Fruit fly (Drosophila melanogaster) whole organism, embryonic: ENCODE measurements around the gene CG7889.

Source experiments
- Atf-2 ChIP-seq: fragments of 200-800 bp; sonication (Bioruptor generic); optimal IDR thresholded peaks from 2 replicates; lab custom pipeline; 2016; ENCODE audit warnings: missing biosample characterization, missing genetic modification characterization
- Bdp1 ChIP-seq: fragments of 200-800 bp; sonication (Bioruptor generic); optimal IDR thresholded peaks from 3 replicates; lab custom pipeline; 2016; ENCODE audit warnings: missing biosample characterization, missing genetic modification characterization
- CG10147 ChIP-seq: fragments of 200-800 bp; sonication (Bioruptor generic); optimal IDR thresholded peaks from 2 replicates; lab custom pipeline; 2019; ENCODE audit warnings: missing biosample characterization, mild to moderate bottlenecking, missing genetic modification characterization, moderate library complexity
- CG10321 ChIP-seq: fragments of 200-800 bp; sonication (Bioruptor generic); IDR thresholded peaks from 2 replicates; pipeline ENCODE4 v1.3.6; 2022; ENCODE audit warnings: missing biosample characterization, missing genetic modification characterization
- CG10979 ChIP-seq: fragments of 200-800 bp; sonication (Bioruptor generic); optimal IDR thresholded peaks from 2 replicates; lab custom pipeline; 2018; ENCODE audit warnings: missing biosample characterization, mild to moderate bottlenecking, missing genetic modification characterization, moderate library complexity
- CG11247 ChIP-seq: fragments of 200-800 bp; sonication (Bioruptor generic); IDR thresholded peaks from 2 replicates; pipeline ENCODE4 v1.3.6; 2022; ENCODE audit warnings: missing biosample characterization, missing genetic modification characterization
- CG11504 ChIP-seq: fragments of 200-800 bp; sonication (Bioruptor generic); optimal IDR thresholded peaks from 3 replicates; lab custom pipeline; 2019; ENCODE audit warnings: missing biosample characterization, mild to moderate bottlenecking, missing genetic modification characterization, moderate library complexity
- CG12299 ChIP-seq: fragments of 200-800 bp; sonication (Bioruptor generic); optimal IDR thresholded peaks from 2 replicates; lab custom pipeline; 2018; ENCODE audit warnings: missing biosample characterization, mild to moderate bottlenecking, missing genetic modification characterization
- CG14860 ChIP-seq: fragments of 200-800 bp; sonication (Bioruptor generic); IDR thresholded peaks from 3 replicates; pipeline ENCODE4 v1.3.6; 2022; ENCODE audit warnings: missing biosample characterization, missing genetic modification characterization; ENCODE audit not compliant: partially characterized antibody
- CG1529 ChIP-seq: fragments of 200-800 bp; sonication (Bioruptor generic); optimal IDR thresholded peaks from 3 replicates; lab custom pipeline; 2018; ENCODE audit warnings: missing biosample characterization, missing genetic modification characterization
- CG15696 ChIP-seq: fragments of 200-800 bp; sonication (Bioruptor generic); optimal IDR thresholded peaks from 2 replicates; lab custom pipeline; 2019; ENCODE audit warnings: missing biosample characterization, mild to moderate bottlenecking, missing genetic modification characterization, moderate library complexity
- CG18476 ChIP-seq: fragments of 200-800 bp; sonication (Bioruptor generic); optimal IDR thresholded peaks from 2 replicates; lab custom pipeline; 2016; ENCODE audit warnings: missing biosample characterization, mild to moderate bottlenecking, missing genetic modification characterization
- CG2120 ChIP-seq: fragments of 200-800 bp; sonication (Bioruptor generic); optimal IDR thresholded peaks from 3 replicates; lab custom pipeline; 2016; ENCODE audit warnings: missing biosample characterization, missing genetic modification characterization
- CG32532 ChIP-seq: fragments of 200-800 bp; sonication (Bioruptor generic); IDR thresholded peaks from 2 replicates; pipeline ENCODE4 v1.3.6; 2022; ENCODE audit warnings: missing biosample characterization, missing genetic modification characterization
- CG9609 ChIP-seq: fragments of 200-800 bp; sonication (Bioruptor generic); optimal IDR thresholded peaks from 3 replicates; lab custom pipeline; 2016; ENCODE audit warnings: missing biosample characterization, missing genetic modification characterization
- D19A ChIP-seq: fragments of 200-800 bp; optimal IDR thresholded peaks from 3 replicates; lab custom pipeline; 2019; ENCODE audit warnings: missing biosample characterization, mild to moderate bottlenecking, missing genetic modification characterization, moderate library complexity
- Deaf1 ChIP-seq: fragments of 200-800 bp; optimal IDR thresholded peaks from 3 replicates; lab custom pipeline; 2019; ENCODE audit warnings: missing biosample characterization, mild to moderate bottlenecking, missing genetic modification characterization, moderate library complexity
- Dip2 ChIP-seq: fragments of 200-800 bp; sonication (Bioruptor generic); IDR thresholded peaks from 2 replicates; pipeline ENCODE4 v1.3.6; 2022; ENCODE audit warnings: missing biosample characterization, missing genetic modification characterization
- Dp ChIP-seq: fragments of 200-800 bp; sonication (Bioruptor generic); optimal IDR thresholded peaks from 2 replicates; lab custom pipeline; 2018; ENCODE audit warnings: missing biosample characterization, mild to moderate bottlenecking, missing genetic modification characterization, moderate library complexity
- E2f1 ChIP-seq: fragments of 200-800 bp; sonication (Bioruptor generic); IDR thresholded peaks from 2 replicates; pipeline ENCODE4 v1.3.6; 2022; ENCODE audit warnings: missing biosample characterization, missing genetic modification characterization
- HmgD ChIP-seq: fragments of 200-800 bp; sonication (Bioruptor generic); optimal IDR thresholded peaks from 3 replicates; lab custom pipeline; 2016; ENCODE audit warnings: missing biosample characterization, missing genetic modification characterization
- Med ChIP-seq: fragments of 200-800 bp; sonication (Bioruptor generic); peaks from one replicate; lab custom pipeline; 2016; ENCODE audit warnings: missing biosample characterization, missing genetic modification characterization, mild to moderate bottlenecking, inconsistent platforms, moderate library complexity
- Myb ChIP-seq: fragments of 200-800 bp; sonication (Bioruptor generic); optimal IDR thresholded peaks from 2 replicates; lab custom pipeline; 2016; ENCODE audit warnings: missing biosample characterization, missing genetic modification characterization
- Stat92E ChIP-seq, 3 experiments: fragments of >200 bp in 2 of 3; fragments of 200-800 bp in 1 of 3; sonication (Bioruptor generic) in 1 of 3; optimal IDR thresholded peaks; 2 replicates each; lab custom pipeline; 2017 to 2019; ENCODE audit warnings: missing biosample characterization in 3 of 3, missing genetic modification characterization in 3 of 3, mild to moderate bottlenecking in 1 of 3, moderate library complexity in 1 of 3
- Usf ChIP-seq: fragments of 200-800 bp; sonication (Bioruptor generic); optimal IDR thresholded peaks from 2 replicates; lab custom pipeline; 2017; ENCODE audit warnings: missing genotype, missing biosample characterization, missing genetic modification characterization
- ac ChIP-seq: fragments of 200-800 bp; sonication (Bioruptor generic); optimal IDR thresholded peaks from 3 replicates; lab custom pipeline; 2017; ENCODE audit warnings: missing biosample characterization, mild to moderate bottlenecking, missing genetic modification characterization
- ato ChIP-seq: fragments of 200-800 bp; sonication (Bioruptor generic); IDR thresholded peaks from 2 replicates; pipeline ENCODE4 v1.3.6; 2022; ENCODE audit warnings: missing biosample characterization, missing genetic modification characterization; ENCODE audit not compliant: partially characterized antibody
- bab2 ChIP-seq: fragments of 200-800 bp; sonication (Bioruptor generic); optimal IDR thresholded peaks from 2 replicates; lab custom pipeline; 2016; ENCODE audit warnings: missing biosample characterization, missing genetic modification characterization
- bbx ChIP-seq: fragments of 200-800 bp; sonication (Bioruptor generic); IDR thresholded peaks from 2 replicates; pipeline ENCODE4 v1.3.6; 2022; ENCODE audit warnings: missing biosample characterization, missing genetic modification characterization; ENCODE audit not compliant: partially characterized antibody
- caup ChIP-seq: fragments of 200-800 bp; sonication (Bioruptor generic); optimal IDR thresholded peaks from 3 replicates; lab custom pipeline; 2017; ENCODE audit warnings: missing biosample characterization, mild to moderate bottlenecking, missing genetic modification characterization, moderate library complexity; ENCODE audit not compliant: severe bottlenecking
- dpn ChIP-seq, 2 experiments: fragments of 200-800 bp; sonication (Bioruptor generic); optimal IDR thresholded peaks; 3 replicates each; lab custom pipeline; 2016; ENCODE audit warnings: missing biosample characterization in 2 of 2, missing genetic modification characterization in 2 of 2
- ftz-f1 ChIP-seq: fragments of 200-800 bp; sonication (Bioruptor generic); optimal IDR thresholded peaks from 2 replicates; lab custom pipeline; 2016; ENCODE audit warnings: missing biosample characterization, missing genetic modification characterization
- insv ChIP-seq, 2 experiments: fragments of 200-800 bp; sonication (Bioruptor generic); optimal IDR thresholded peaks; 3 replicates each; lab custom pipeline; 2016 to 2018; ENCODE audit warnings: missing biosample characterization in 2 of 2, missing genetic modification characterization in 2 of 2
- lab ChIP-seq: fragments of 200-800 bp; sonication (Bioruptor generic); optimal IDR thresholded peaks from 3 replicates; lab custom pipeline; 2017; ENCODE audit warnings: missing biosample characterization, missing genetic modification characterization, mild to moderate bottlenecking, moderate library complexity, missing genetic modification reagents
- lola ChIP-seq, 3 experiments: fragments of >200 bp in 2 of 3; fragments of 200-800 bp in 1 of 3; sonication (Bioruptor generic) in 1 of 3; optimal IDR thresholded peaks; 2 replicates each; lab custom pipeline; 2017 to 2019; ENCODE audit warnings: missing biosample characterization in 3 of 3, missing genetic modification characterization in 3 of 3, mild to moderate bottlenecking in 1 of 3, moderate library complexity in 1 of 3
- luna ChIP-seq: fragments of 200-800 bp; sonication (Bioruptor generic); optimal IDR thresholded peaks from 2 replicates; lab custom pipeline; 2016; ENCODE audit warnings: missing biosample characterization, missing genetic modification characterization
- nau ChIP-seq: fragments of 200-800 bp; sonication (Bioruptor generic); optimal IDR thresholded peaks from 3 replicates; lab custom pipeline; 2017; ENCODE audit warnings: missing biosample characterization, mild to moderate bottlenecking, missing genetic modification characterization, missing genetic modification reagents
- pb ChIP-seq: fragments of 200-800 bp; sonication (Bioruptor generic); optimal IDR thresholded peaks from 3 replicates; lab custom pipeline; 2016; ENCODE audit warnings: missing biosample characterization, missing genetic modification characterization
- psq ChIP-seq: fragments of 200-800 bp; sonication (Bioruptor generic); optimal IDR thresholded peaks from 2 replicates; lab custom pipeline; 2017; ENCODE audit warnings: missing biosample characterization, missing genetic modification characterization
- ranshi ChIP-seq: fragments of 200-800 bp; sonication (Bioruptor generic); IDR thresholded peaks from 2 replicates; pipeline ENCODE4 v1.3.6; 2022; ENCODE audit warnings: missing biosample characterization, missing genetic modification characterization
- sens ChIP-seq: fragments of 200-800 bp; sonication (Bioruptor generic); peaks from one replicate; lab custom pipeline; 2016; ENCODE audit warnings: missing biosample characterization, missing genetic modification characterization
- sima ChIP-seq: fragments of 200-800 bp; sonication (Bioruptor generic); optimal IDR thresholded peaks from 2 replicates; lab custom pipeline; 2016; ENCODE audit warnings: missing biosample characterization, missing genetic modification characterization
- sisA ChIP-seq: fragments of 200-800 bp; sonication (Bioruptor generic); IDR thresholded peaks from 2 replicates; pipeline ENCODE4 v1.3.6; 2022; ENCODE audit warnings: missing biosample characterization, missing genetic modification characterization
- sob ChIP-seq: fragments of 200-800 bp; sonication (Bioruptor generic); IDR thresholded peaks from 2 replicates; pipeline ENCODE4 v1.3.6; 2022; ENCODE audit warnings: missing biosample characterization, missing genetic modification characterization
- ssp ChIP-seq: fragments of 200-800 bp; sonication (Bioruptor generic); IDR thresholded peaks from 2 replicates; pipeline ENCODE4 v1.3.6; 2022; ENCODE audit warnings: missing biosample characterization, missing genetic modification characterization
- stwl ChIP-seq: fragments of 200-800 bp; sonication (Bioruptor generic); optimal IDR thresholded peaks from 3 replicates; lab custom pipeline; 2018; ENCODE audit warnings: missing biosample characterization, mild to moderate bottlenecking, missing genetic modification characterization, moderate library complexity
- tx ChIP-seq: fragments of 200-800 bp; sonication (Bioruptor generic); optimal IDR thresholded peaks from 2 replicates; lab custom pipeline; 2016; ENCODE audit warnings: missing biosample characterization, missing genetic modification characterization
- wdn ChIP-seq: fragments of 200-800 bp; sonication (Bioruptor generic); IDR thresholded peaks from 2 replicates; pipeline ENCODE4 v1.3.6; 2022; ENCODE audit warnings: missing biosample characterization, missing genetic modification characterization

Gene CG7889

DNA sequence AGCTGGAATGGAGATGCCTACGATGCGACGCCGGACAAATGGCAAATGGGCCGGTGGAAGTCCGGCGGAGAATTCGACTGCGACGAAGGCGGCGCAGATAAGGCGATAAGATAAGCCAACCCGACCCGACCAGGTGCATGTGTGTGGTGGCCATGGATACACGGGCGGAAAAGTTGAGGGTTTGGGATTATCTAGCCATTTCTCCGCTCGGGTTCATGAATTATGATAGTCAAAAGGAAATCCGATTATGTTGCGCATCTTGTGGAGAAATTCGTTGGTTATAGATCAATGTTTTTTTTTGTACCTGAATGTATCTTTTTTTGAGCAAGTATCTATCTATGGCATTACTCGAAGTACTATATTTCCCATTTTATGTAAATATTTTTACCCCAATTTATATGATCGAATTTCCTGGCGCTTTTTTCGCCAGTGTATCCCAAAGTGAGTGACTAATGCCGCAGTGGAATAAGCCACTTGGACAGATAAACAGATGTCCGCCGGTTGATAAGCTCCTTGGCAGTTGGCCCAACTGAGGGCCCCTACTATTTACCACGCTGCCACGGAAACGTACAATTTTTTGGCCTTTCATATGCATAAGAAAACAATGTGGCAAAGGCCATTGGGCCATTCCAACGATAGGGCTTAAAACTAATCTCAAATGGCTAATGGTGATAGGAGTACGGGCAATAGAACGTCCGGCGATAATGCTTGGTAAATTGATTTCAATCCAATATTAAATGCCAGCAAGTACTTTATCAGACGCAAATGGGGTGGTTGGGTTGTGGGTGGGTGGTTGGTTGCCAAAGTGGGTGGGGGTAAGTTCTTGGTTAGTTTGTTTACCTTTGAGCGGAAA, 4.0 kb downstream of the CG7889 start, which contains the start of gene CG7992 (continued):
- no peak for TF ChIP-seq wdn (GFP tag; lab: Robert Waterston, UW)
- TF ChIP-seq Stat92E (GFP tag; optimal IDR thresholded peaks at IDR 0.05; lab: Kevin White, UChicago): no peak
- 0 out of 2 replicates have a peak, but pooled peaks have one; percentile 37 for TF ChIP-seq sisA
- no peak for TF ChIP-seq stwl (tag; lab: Kevin White, UChicago)
- TF ChIP-seq bbx (GFP tag; lab: Robert Waterston, UW): no peak
- TF ChIP-seq CG10147: no peak
- TF ChIP-seq CG14860 (GFP tag; lab: Robert Waterston, UW): no peak
- TF ChIP-seq CG15696 (tag; lab: Kevin White, UChicago): no peak
- TF ChIP-seq nau (GFP tag; lab: Kevin White, UChicago): no peak
- TF ChIP-seq ato (GFP tag; lab: Robert Waterston, UW): no peak
- TF ChIP-seq luna (GFP tag; lab: Kevin White, UChicago): no peak
- TF ChIP-seq pb: peak; percentile 35
- TF ChIP-seq lab (GFP tag; lab: Kevin White, UChicago): peak; percentile 77
- TF ChIP-seq E2f1 (GFP tag; lab: Robert Waterston, UW): 0 out of 2 replicates have a peak, but pooled peaks have one; percentile 27
- TF ChIP-seq bab2 (GFP tag; lab: Kevin White, UChicago): peak; percentile 55
- TF ChIP-seq insv (GFP tag; optimal IDR thresholded peaks at IDR 0.05; lab: Kevin White, UChicago): no peak
- peak; percentile 6 for TF ChIP-seq ftz-f1 (GFP tag; lab: Kevin White, UChicago)
- TF ChIP-seq CG32532 (GFP tag; lab: Robert Waterston, UW): peak; percentile 18; the same call in 1 of the 2 replicates
- peak; percentile 89 for TF ChIP-seq sens (GFP tag; lab: Kevin White, UChicago)
- peak; percentile 33 for TF ChIP-seq caup
- TF ChIP-seq CG2120 (GFP tag; lab: Kevin White, UChicago): peak; percentile 86
- no peak for TF ChIP-seq ac (GFP tag; lab: Kevin White, UChicago)
- peak; percentile 87 for TF ChIP-seq Med (GFP tag; lab: Kevin White, UChicago)
- TF ChIP-seq CG11504 (tag; lab: Kevin White, UChicago): peak; percentile 69
- peak; percentile 10 for TF ChIP-seq Usf (GFP tag; lab: Kevin White, UChicago)
- no peak for TF ChIP-seq HmgD
- peak in 1 of 3 experiments; percentile 20 for TF ChIP-seq lola (GFP tag; optimal IDR thresholded peaks at IDR 0.05; lab: Kevin White, UChicago)
- TF ChIP-seq CG12299 (tag; lab: Kevin White, UChicago): peak; percentile 43
- TF ChIP-seq CG1529 (GFP tag; lab: Kevin White, UChicago): no peak
- TF ChIP-seq Myb (GFP tag; lab: Kevin White, UChicago): peak; percentile 52
- peak; percentile 46 for TF ChIP-seq CG10979
- TF ChIP-seq sima (GFP tag; lab: Kevin White, UChicago): no peak
- TF ChIP-seq Deaf1 (tag; lab: Kevin White, UChicago): no peak
- TF ChIP-seq CG11247 (GFP tag; lab: Robert Waterston, UW): no peak
- TF ChIP-seq Dp: no peak
- no peak for TF ChIP-seq Dip2 (GFP tag; lab: Robert Waterston, UW)
- peak; percentile 23 for TF ChIP-seq Bdp1 (GFP tag; lab: Kevin White, UChicago)
- TF ChIP-seq ssp (GFP tag; lab: Robert Waterston, UW): 0 out of 2 replicates have a peak, but pooled peaks have one; percentile 18
- TF ChIP-seq CG18476 (GFP tag; lab: Kevin White, UChicago): peak; percentile 31
- TF ChIP-seq ranshi (GFP tag; lab: Robert Waterston, UW): no peak
- TF ChIP-seq psq (GFP tag; lab: Kevin White, UChicago): no peak
- TF ChIP-seq CG9609 (GFP tag; lab: Kevin White, UChicago): peak; percentile 55
- peak; percentile 52 for TF ChIP-seq tx
- peak; percentile 31 to 61 for TF ChIP-seq dpn (GFP tag; optimal IDR thresholded peaks at IDR 0.05; lab: Kevin White, UChicago)
- no peak for TF ChIP-seq CG10321
- peak; percentile 0 for TF ChIP-seq Atf-2
- no peak for TF ChIP-seq D19A (tag; lab: Kevin White, UChicago)
- TF ChIP-seq sob (GFP tag; lab: Robert Waterston, UW): peak; percentile 19; the same call in 1 of the 2 replicates
